Fruit fly (Drosophila melanogaster) whole organism, prepupa: Measurements from ENCODE around the gene CG11333.

Experiments
- CG10669 ChIP-seq: fragments of 200-800 bp; sonication (Bioruptor generic); optimal IDR thresholded peaks from 3 replicates; lab custom pipeline; 2018; ENCODE audit warnings: missing biosample characterization, mild to moderate bottlenecking, missing genetic modification characterization, moderate library complexity
- CG11294 ChIP-seq: fragments of 200-800 bp; sonication (Bioruptor generic); IDR thresholded peaks from 2 replicates; pipeline ENCODE4 v1.3.6; 2022; ENCODE audit warnings: missing biosample characterization, missing genetic modification characterization
- CG15336 ChIP-seq: fragments of 200-800 bp; sonication (Bioruptor generic); IDR thresholded peaks from 2 replicates; pipeline ENCODE4 v1.3.6; 2022; ENCODE audit warnings: missing biosample characterization, missing genetic modification characterization
- CG31627 ChIP-seq: fragments of 200-800 bp; sonication (Bioruptor generic); optimal IDR thresholded peaks from 3 replicates; lab custom pipeline; 2016; ENCODE audit warnings: missing biosample characterization, missing genetic modification characterization
- CG34406 ChIP-seq: fragments of 200-800 bp; sonication (Bioruptor generic); optimal IDR thresholded peaks from 3 replicates; lab custom pipeline; 2016; ENCODE audit warnings: missing biosample characterization, missing genetic modification characterization
- CG6163 ChIP-seq: fragments of 200-800 bp; sonication (Bioruptor generic); IDR thresholded peaks from 3 replicates; pipeline ENCODE4 v1.3.6; 2022; ENCODE audit warnings: missing biosample characterization, missing genetic modification characterization
- CG6792 ChIP-seq: fragments of 200-800 bp; sonication (Bioruptor generic); optimal IDR thresholded peaks from 3 replicates; lab custom pipeline; 2016; ENCODE audit warnings: missing biosample characterization, missing genetic modification characterization
- CG6854 ChIP-seq: fragments of 200-800 bp; sonication (Bioruptor generic); optimal IDR thresholded peaks from 2 replicates; lab custom pipeline; 2017; ENCODE audit warnings: missing biosample characterization, mild to moderate bottlenecking, missing genetic modification characterization
- CG7368 ChIP-seq: fragments of 200-800 bp; sonication (Bioruptor generic); optimal IDR thresholded peaks from 3 replicates; lab custom pipeline; 2016; ENCODE audit warnings: missing biosample characterization, missing genetic modification characterization
- CG8119 ChIP-seq: fragments of 200-800 bp; sonication (Bioruptor generic); IDR thresholded peaks from 3 replicates; pipeline ENCODE4 v1.3.6; 2022; ENCODE audit warnings: missing biosample characterization, missing genetic modification characterization
- CG8319 ChIP-seq: fragments of 200-800 bp; sonication (Bioruptor generic); optimal IDR thresholded peaks from 3 replicates; lab custom pipeline; 2016; ENCODE audit warnings: missing biosample characterization, missing genetic modification characterization
- Eip78C ChIP-seq: fragments of 200-800 bp; sonication (Bioruptor generic); peaks from one replicate; lab custom pipeline; 2016; ENCODE audit warnings: missing biosample characterization, missing genetic modification characterization
- Eip93F ChIP-seq: fragments of 200-800 bp; sonication (Bioruptor generic); optimal IDR thresholded peaks from 2 replicates; lab custom pipeline; 2016; ENCODE audit warnings: missing biosample characterization, mild to moderate bottlenecking, missing genetic modification characterization
- Ets21C ChIP-seq: fragments of 200-800 bp; sonication (Bioruptor generic); optimal IDR thresholded peaks from 3 replicates; lab custom pipeline; 2016; ENCODE audit warnings: missing biosample characterization, missing genetic modification characterization
- Gug ChIP-seq: fragments of 200-800 bp; sonication (Bioruptor generic); IDR thresholded peaks from 2 replicates; pipeline ENCODE4 v1.3.6; 2022; ENCODE audit warnings: missing biosample characterization, missing genetic modification characterization
- Hr38 ChIP-seq: sonication (Bioruptor generic); optimal IDR thresholded peaks from 2 replicates; lab custom pipeline; 2016; ENCODE audit warnings: missing biosample characterization, missing genetic modification characterization
- Hr39 ChIP-seq: fragments of 200-800 bp; sonication (Bioruptor generic); optimal IDR thresholded peaks from 2 replicates; lab custom pipeline; 2016; ENCODE audit warnings: missing biosample characterization, missing genetic modification characterization
- Hr4 ChIP-seq: fragments of 200-800 bp; sonication (Bioruptor generic); optimal IDR thresholded peaks from 3 replicates; lab custom pipeline; 2016; ENCODE audit warnings: missing biosample characterization, missing genetic modification characterization
- Lpt ChIP-seq: fragments of 200-800 bp; sonication (Bioruptor generic); optimal IDR thresholded peaks from 3 replicates; lab custom pipeline; 2016; ENCODE audit warnings: missing biosample characterization, missing genetic modification characterization
- Met ChIP-seq: fragments of 200-800 bp; sonication (Bioruptor generic); optimal IDR thresholded peaks from 3 replicates; lab custom pipeline; 2016; ENCODE audit warnings: missing biosample characterization, missing genetic modification characterization
- OdsH ChIP-seq: fragments of 200-800 bp; sonication (Bioruptor generic); optimal IDR thresholded peaks from 3 replicates; lab custom pipeline; 2016; ENCODE audit warnings: missing biosample characterization, missing genetic modification characterization
- cyc ChIP-seq: fragments of 200-800 bp; sonication (Bioruptor generic); optimal IDR thresholded peaks from 3 replicates; lab custom pipeline; 2016; ENCODE audit warnings: missing biosample characterization, missing genetic modification characterization
- dac ChIP-seq: fragments of 200-800 bp; sonication (Bioruptor generic); optimal IDR thresholded peaks from 2 replicates; lab custom pipeline; 2017; ENCODE audit warnings: missing biosample characterization, mild to moderate bottlenecking, missing genetic modification characterization
- dsx ChIP-seq: fragments of 200-800 bp; optimal IDR thresholded peaks from 3 replicates; lab custom pipeline; 2019; ENCODE audit warnings: missing biosample characterization, mild to moderate bottlenecking, missing genetic modification characterization, moderate library complexity; ENCODE audit not compliant: poor library complexity, severe bottlenecking
- esn ChIP-seq: fragments of 200-800 bp; sonication (Bioruptor generic); optimal IDR thresholded peaks from 2 replicates; lab custom pipeline; 2016; ENCODE audit warnings: missing biosample characterization, mild to moderate bottlenecking, missing genetic modification characterization, moderate library complexity
- fd85E ChIP-seq: fragments of 200-800 bp; sonication (Bioruptor generic); optimal IDR thresholded peaks from 3 replicates; lab custom pipeline; 2016; ENCODE audit warnings: missing biosample characterization, missing genetic modification characterization
- fkh ChIP-seq: fragments of 200-800 bp; sonication (Bioruptor generic); optimal IDR thresholded peaks from 3 replicates; lab custom pipeline; 2017; ENCODE audit warnings: missing biosample characterization, mild to moderate bottlenecking, missing genetic modification characterization, moderate library complexity
- lz ChIP-seq: fragments of 200-800 bp; sonication (Bioruptor generic); optimal IDR thresholded peaks from 3 replicates; lab custom pipeline; 2016; ENCODE audit warnings: missing biosample characterization, missing genetic modification characterization
- net ChIP-seq: fragments of 200-800 bp; sonication (Bioruptor generic); optimal IDR thresholded peaks from 3 replicates; lab custom pipeline; 2016; ENCODE audit warnings: missing biosample characterization, missing genetic modification characterization
- spab ChIP-seq: fragments of 200-800 bp; sonication (Bioruptor generic); optimal IDR thresholded peaks from 2 replicates; lab custom pipeline; 2017; ENCODE audit warnings: missing biosample characterization, mild to moderate bottlenecking, missing genetic modification characterization, missing genetic modification reagents
- svp ChIP-seq: fragments of 200-800 bp; sonication (Bioruptor generic); peaks from one replicate; lab custom pipeline; 2016; ENCODE audit warnings: missing biosample characterization, missing genetic modification characterization
- vri ChIP-seq: fragments of 200-800 bp; sonication (Bioruptor generic); optimal IDR thresholded peaks from 3 replicates; lab custom pipeline; 2016; ENCODE audit warnings: missing biosample characterization, mild to moderate bottlenecking, missing genetic modification characterization

CG11333 gene

dm6 chr3R:31443455-31443854 is 19.6 kb upstream of the CG11333 start (continued):
- TF ChIP-seq spab (GFP tag; lab: Kevin White, UChicago) (no peak), CG34406 (GFP tag; lab: Kevin White, UChicago) (no peak), CG8319 (no peak), CG6792 (no peak), cyc (GFP tag; lab: Kevin White, UChicago) (peak; percentile 9), net (GFP tag; lab: Kevin White, UChicago) (peak; percentile 63), Met (GFP tag; lab: Kevin White, UChicago) (no peak)

dm6 chr3R:31457997-31458467 is 5.1 kb upstream of the CG11333 start:
- TF ChIP-seq Hr4 (GFP tag; lab: Kevin White, UChicago) (no peak), OdsH (GFP tag; lab: Kevin White, UChicago) (no peak), dsx (GFP tag; lab: Kevin White, UChicago) (peak; percentile 46), svp (peak; percentile 66), Eip78C (GFP tag; lab: Kevin White, UChicago) (no peak), Hr39 (GFP tag; lab: Kevin White, UChicago) (no peak)

dm6 chr3R:31459769-31460168 is 3.3 kb upstream of the CG11333 start, which contains the start of gene Loxl1:
Loxl1 (minus strand) TSS chr3R:31459869.
- no peak for TF ChIP-seq fd85E (GFP tag; lab: Kevin White, UChicago)
- no peak for TF ChIP-seq Hr38 (GFP tag; lab: Kevin White, UChicago)
- TF ChIP-seq Eip78C (GFP tag; lab: Kevin White, UChicago) = no peak
- TF ChIP-seq Lpt (GFP tag; lab: Kevin White, UChicago) = no peak
- no peak for TF ChIP-seq CG11294 (GFP tag; lab: Robert Waterston, UW)
- TF ChIP-seq Ets21C (GFP tag; lab: Kevin White, UChicago) = no peak
- peak; percentile 9 for TF ChIP-seq svp
- TF ChIP-seq Met (GFP tag; lab: Kevin White, UChicago) = no peak
- no peak for TF ChIP-seq fkh (GFP tag; lab: Kevin White, UChicago)

- TF ChIP-seq svp = peak; percentile 82
- no peak for TF ChIP-seq Hr4 (GFP tag; lab: Kevin White, UChicago)
- no peak for TF ChIP-seq CG10669 (GFP tag; lab: Kevin White, UChicago)
- no peak for TF ChIP-seq Eip93F (GFP tag; lab: Kevin White, UChicago)
- TF ChIP-seq, all 60 proteins: peak for 1
Measured at dm6 chr3R:31461281-31461680, 1.8 kb upstream of the CG11333 start.

dm6 chr3R:31462299-31463011 is 646 bp upstream of the CG11333 start:
- TF ChIP-seq CG31627 (GFP tag; lab: Kevin White, UChicago) (peak; percentile 22), CG15336 (peak; percentile 50), CG11294 (GFP tag; lab: Robert Waterston, UW) (peak; percentile 44; the same call in 1 of the 2 replicates), dac (GFP tag; lab: Kevin White, UChicago) (peak; percentile 30), vri (GFP tag; lab: Kevin White, UChicago) (no peak), CG6163 (peak; percentile 60; the same call in 2 of the 3 replicates), Hr38 (GFP tag; lab: Kevin White, UChicago) (no peak), esn (GFP tag; lab: Kevin White, UChicago) (peak; percentile 22), CG8119 (peak; percentile 30; the same call in 1 of the 3 replicates), lz (GFP tag; lab: Kevin White, UChicago) (peak; percentile 23), Gug (GFP tag; lab: Robert Waterston, UW) (0 out of 2 replicates have a peak, but pooled peaks have one; percentile 27), svp (peak; percentile 84), CG7368 (GFP tag; lab: Kevin White, UChicago) (no peak), CG6854 (no peak)
